Worm (Caenorhabditis elegans): ENCODE measurements around the gene chil-27.

ce11 chrII:9477567-9477966, at the start of gene chil-27:
- TF ChIP-seq tbx-37 (GFP tag; conservative IDR thresholded peaks at IDR 0.05) (no peak), F13C5.2 (tag; optimal IDR thresholded peaks at IDR 0.05) (no peak), ama-1 (optimal IDR thresholded peaks at IDR 0.05) (no peak)
